Fruit fly (Drosophila melanogaster) whole organism, prepupa: Measurements from ENCODE around the gene CG4456.

Experiments used
- CG10631 ChIP-seq: fragments of 200-800 bp; sonication (Bioruptor generic); optimal IDR thresholded peaks from 2 replicates; lab custom pipeline; 2016; ENCODE audit warnings: missing biosample characterization, missing genetic modification characterization
- CG10669 ChIP-seq: fragments of 200-800 bp; sonication (Bioruptor generic); optimal IDR thresholded peaks from 3 replicates; lab custom pipeline; 2018; ENCODE audit warnings: missing biosample characterization, mild to moderate bottlenecking, missing genetic modification characterization, moderate library complexity
- CG11294 ChIP-seq: fragments of 200-800 bp; sonication (Bioruptor generic); IDR thresholded peaks from 2 replicates; pipeline ENCODE4 v1.3.6; 2022; ENCODE audit warnings: missing biosample characterization, missing genetic modification characterization
- CG11762 ChIP-seq: fragments of 200-800 bp; sonication (Bioruptor generic); optimal IDR thresholded peaks from 3 replicates; lab custom pipeline; 2016; ENCODE audit warnings: missing biosample characterization, missing genetic modification characterization; ENCODE audit not compliant: insufficient read depth
- CG11902 ChIP-seq: fragments of 200-800 bp; sonication (Bioruptor generic); optimal IDR thresholded peaks from 3 replicates; lab custom pipeline; 2016; ENCODE audit warnings: missing biosample characterization, missing genetic modification characterization
- CG15336 ChIP-seq: fragments of 200-800 bp; sonication (Bioruptor generic); IDR thresholded peaks from 2 replicates; pipeline ENCODE4 v1.3.6; 2022; ENCODE audit warnings: missing biosample characterization, missing genetic modification characterization
- CG1621 ChIP-seq: fragments of 200-800 bp; sonication (Bioruptor generic); optimal IDR thresholded peaks from 3 replicates; lab custom pipeline; 2018; ENCODE audit warnings: missing biosample characterization, mild to moderate bottlenecking, missing genetic modification characterization
- CG16779 ChIP-seq: fragments of 200-800 bp; sonication (Bioruptor generic); optimal IDR thresholded peaks from 3 replicates; lab custom pipeline; 2017; ENCODE audit warnings: missing biosample characterization, mild to moderate bottlenecking, missing genetic modification characterization
- CG3032 ChIP-seq: fragments of 200-800 bp; optimal IDR thresholded peaks from 2 replicates; lab custom pipeline; 2019; ENCODE audit warnings: missing biosample characterization, mild to moderate bottlenecking, missing genetic modification characterization, moderate library complexity
- CG31627 ChIP-seq: fragments of 200-800 bp; sonication (Bioruptor generic); optimal IDR thresholded peaks from 3 replicates; lab custom pipeline; 2016; ENCODE audit warnings: missing biosample characterization, missing genetic modification characterization
- CG3919 ChIP-seq: fragments of 200-800 bp; sonication (Bioruptor generic); optimal IDR thresholded peaks from 3 replicates; lab custom pipeline; 2016; ENCODE audit warnings: missing biosample characterization, missing genetic modification characterization
- CG6163 ChIP-seq: fragments of 200-800 bp; sonication (Bioruptor generic); IDR thresholded peaks from 3 replicates; pipeline ENCODE4 v1.3.6; 2022; ENCODE audit warnings: missing biosample characterization, missing genetic modification characterization
- CG6276 ChIP-seq: fragments of 200-800 bp; sonication (Bioruptor generic); optimal IDR thresholded peaks from 2 replicates; lab custom pipeline; 2017; ENCODE audit warnings: missing biosample characterization, mild to moderate bottlenecking, missing genetic modification characterization
- CG6808 ChIP-seq: fragments of 200-800 bp; sonication (Bioruptor generic); optimal IDR thresholded peaks from 3 replicates; lab custom pipeline; 2017; ENCODE audit warnings: missing biosample characterization, missing genetic modification characterization, mild to moderate bottlenecking, moderate library complexity, missing genetic modification reagents
- CG7368 ChIP-seq: fragments of 200-800 bp; sonication (Bioruptor generic); optimal IDR thresholded peaks from 3 replicates; lab custom pipeline; 2016; ENCODE audit warnings: missing biosample characterization, missing genetic modification characterization
- CG8119 ChIP-seq: fragments of 200-800 bp; sonication (Bioruptor generic); IDR thresholded peaks from 3 replicates; pipeline ENCODE4 v1.3.6; 2022; ENCODE audit warnings: missing biosample characterization, missing genetic modification characterization
- CG8632 ChIP-seq: fragments of 200-800 bp; sonication (Bioruptor generic); optimal IDR thresholded peaks from 3 replicates; lab custom pipeline; 2016; ENCODE audit warnings: missing biosample characterization, missing genetic modification characterization
- CG9139 ChIP-seq: fragments of 200-800 bp; sonication (Bioruptor generic); optimal IDR thresholded peaks from 3 replicates; lab custom pipeline; 2017; ENCODE audit warnings: missing biosample characterization, mild to moderate bottlenecking, missing genetic modification characterization
- Eip75B ChIP-seq: fragments of 200-800 bp; sonication (Bioruptor generic); optimal IDR thresholded peaks from 3 replicates; lab custom pipeline; 2016; ENCODE audit warnings: missing biosample characterization, missing genetic modification characterization
- Eip78C ChIP-seq: fragments of 200-800 bp; sonication (Bioruptor generic); peaks from one replicate; lab custom pipeline; 2016; ENCODE audit warnings: missing biosample characterization, missing genetic modification characterization
- Eip93F ChIP-seq: fragments of 200-800 bp; sonication (Bioruptor generic); optimal IDR thresholded peaks from 2 replicates; lab custom pipeline; 2016; ENCODE audit warnings: missing biosample characterization, mild to moderate bottlenecking, missing genetic modification characterization
- Ets96B ChIP-seq: fragments of 200-800 bp; optimal IDR thresholded peaks from 2 replicates; lab custom pipeline; 2019; ENCODE audit warnings: missing biosample characterization, mild to moderate bottlenecking, missing genetic modification characterization, moderate library complexity
- Gug ChIP-seq: fragments of 200-800 bp; sonication (Bioruptor generic); IDR thresholded peaks from 2 replicates; pipeline ENCODE4 v1.3.6; 2022; ENCODE audit warnings: missing biosample characterization, missing genetic modification characterization
- Hr38 ChIP-seq: sonication (Bioruptor generic); optimal IDR thresholded peaks from 2 replicates; lab custom pipeline; 2016; ENCODE audit warnings: missing biosample characterization, missing genetic modification characterization
- Hr39 ChIP-seq: fragments of 200-800 bp; sonication (Bioruptor generic); optimal IDR thresholded peaks from 2 replicates; lab custom pipeline; 2016; ENCODE audit warnings: missing biosample characterization, missing genetic modification characterization
- Hr4 ChIP-seq: fragments of 200-800 bp; sonication (Bioruptor generic); optimal IDR thresholded peaks from 3 replicates; lab custom pipeline; 2016; ENCODE audit warnings: missing biosample characterization, missing genetic modification characterization
- OdsH ChIP-seq: fragments of 200-800 bp; sonication (Bioruptor generic); optimal IDR thresholded peaks from 3 replicates; lab custom pipeline; 2016; ENCODE audit warnings: missing biosample characterization, missing genetic modification characterization
- Sox102F ChIP-seq: fragments of 200-800 bp; sonication (Bioruptor generic); optimal IDR thresholded peaks from 2 replicates; lab custom pipeline; 2016; ENCODE audit warnings: missing biosample characterization, mild to moderate bottlenecking, missing genetic modification characterization
- Sox14 ChIP-seq: fragments of 200-800 bp; sonication (Bioruptor generic); optimal IDR thresholded peaks from 3 replicates; lab custom pipeline; 2016; ENCODE audit warnings: missing biosample characterization, missing genetic modification characterization
- Sox15 ChIP-seq: fragments of 200-800 bp; sonication (Bioruptor generic); optimal IDR thresholded peaks from 3 replicates; lab custom pipeline; 2016; ENCODE audit warnings: missing biosample characterization, missing genetic modification characterization
- achi ChIP-seq: fragments of 200-800 bp; sonication (Bioruptor generic); optimal IDR thresholded peaks from 3 replicates; lab custom pipeline; 2016; ENCODE audit warnings: missing biosample characterization, missing genetic modification characterization
- acj6 ChIP-seq: fragments of 200-800 bp; sonication (Bioruptor generic); optimal IDR thresholded peaks from 3 replicates; lab custom pipeline; 2016; ENCODE audit warnings: missing biosample characterization, missing genetic modification characterization
- dac ChIP-seq: fragments of 200-800 bp; sonication (Bioruptor generic); optimal IDR thresholded peaks from 2 replicates; lab custom pipeline; 2017; ENCODE audit warnings: missing biosample characterization, mild to moderate bottlenecking, missing genetic modification characterization
- dsx ChIP-seq: fragments of 200-800 bp; optimal IDR thresholded peaks from 3 replicates; lab custom pipeline; 2019; ENCODE audit warnings: missing biosample characterization, mild to moderate bottlenecking, missing genetic modification characterization, moderate library complexity; ENCODE audit not compliant: poor library complexity, severe bottlenecking
- esn ChIP-seq: fragments of 200-800 bp; sonication (Bioruptor generic); optimal IDR thresholded peaks from 2 replicates; lab custom pipeline; 2016; ENCODE audit warnings: missing biosample characterization, mild to moderate bottlenecking, missing genetic modification characterization, moderate library complexity
- fd59A ChIP-seq: fragments of 200-800 bp; sonication (Bioruptor generic); optimal IDR thresholded peaks from 2 replicates; lab custom pipeline; 2017; ENCODE audit warnings: missing biosample characterization, mild to moderate bottlenecking, missing genetic modification characterization, missing genetic modification reagents
- fkh ChIP-seq: fragments of 200-800 bp; sonication (Bioruptor generic); optimal IDR thresholded peaks from 3 replicates; lab custom pipeline; 2017; ENCODE audit warnings: missing biosample characterization, mild to moderate bottlenecking, missing genetic modification characterization, moderate library complexity
- lz ChIP-seq: fragments of 200-800 bp; sonication (Bioruptor generic); optimal IDR thresholded peaks from 3 replicates; lab custom pipeline; 2016; ENCODE audit warnings: missing biosample characterization, missing genetic modification characterization
- net ChIP-seq: fragments of 200-800 bp; sonication (Bioruptor generic); optimal IDR thresholded peaks from 3 replicates; lab custom pipeline; 2016; ENCODE audit warnings: missing biosample characterization, missing genetic modification characterization
- pdm3 ChIP-seq: fragments of 200-800 bp; sonication (Bioruptor generic); optimal IDR thresholded peaks from 3 replicates; lab custom pipeline; 2016; ENCODE audit warnings: missing biosample characterization, missing genetic modification characterization
- salr ChIP-seq, 2 experiments: fragments of 200-800 bp; sonication (Bioruptor generic); optimal IDR thresholded peaks; 3 replicates each; lab custom pipeline; 2016 to 2018; ENCODE audit warnings: missing biosample characterization in 2 of 2, missing genetic modification characterization in 2 of 2, mild to moderate bottlenecking in 1 of 2
- spab ChIP-seq: fragments of 200-800 bp; sonication (Bioruptor generic); optimal IDR thresholded peaks from 2 replicates; lab custom pipeline; 2017; ENCODE audit warnings: missing biosample characterization, mild to moderate bottlenecking, missing genetic modification characterization, missing genetic modification reagents
- ss ChIP-seq, 2 experiments: fragments of 200-800 bp; sonication (Bioruptor generic); optimal IDR thresholded peaks; 2 replicates in 1 of 2; 3 replicates in 1 of 2; lab custom pipeline; 2017 to 2018; ENCODE audit warnings: mild to moderate bottlenecking in 2 of 2, missing biosample characterization in 2 of 2, missing genetic modification characterization in 2 of 2, moderate library complexity in 1 of 2
- svp ChIP-seq: fragments of 200-800 bp; sonication (Bioruptor generic); peaks from one replicate; lab custom pipeline; 2016; ENCODE audit warnings: missing biosample characterization, missing genetic modification characterization
- topi ChIP-seq: fragments of 200-800 bp; sonication (Bioruptor generic); optimal IDR thresholded peaks from 3 replicates; lab custom pipeline; 2016; ENCODE audit warnings: missing biosample characterization, missing genetic modification characterization
- vri ChIP-seq: fragments of 200-800 bp; sonication (Bioruptor generic); optimal IDR thresholded peaks from 3 replicates; lab custom pipeline; 2016; ENCODE audit warnings: missing biosample characterization, mild to moderate bottlenecking, missing genetic modification characterization

The CG4456 gene

dm6 chr3L:9396038-9396437 is 23.5 kb downstream of the CG4456 start:
- no peak for TF ChIP-seq svp
- TF ChIP-seq CG9139 (GFP tag; lab: Kevin White, UChicago) = no peak
- TF ChIP-seq Eip78C (GFP tag; lab: Kevin White, UChicago) = peak; percentile 29
- TF ChIP-seq salr (GFP tag; optimal IDR thresholded peaks at IDR 0.05; lab: Kevin White, UChicago) = no peak
- no peak for TF ChIP-seq Sox15 (GFP tag; lab: Kevin White, UChicago)

- TF ChIP-seq CG1621 (peak; percentile 76), Sox14 (GFP tag; lab: Kevin White, UChicago) (peak; percentile 21), fd59A (no peak), OdsH (no peak), ss (GFP tag; optimal IDR thresholded peaks at IDR 0.05; lab: Kevin White, UChicago) (peak in 1 of 2 experiments; percentile 19), CG10631 (GFP tag; lab: Kevin White, UChicago) (no peak), svp (peak; percentile 40)
- TF ChIP-seq, all 60 proteins: peak for 4
Observed at dm6 chr3L:9396704-9397103, 24.2 kb downstream of the CG4456 start.

- no peak for TF ChIP-seq pdm3
- peak; percentile 52 for TF ChIP-seq CG6808 (GFP tag; lab: Kevin White, UChicago)
- peak; percentile 40 for TF ChIP-seq vri (GFP tag; lab: Kevin White, UChicago)
- no peak for TF ChIP-seq topi (GFP tag; lab: Kevin White, UChicago)
- TF ChIP-seq CG15336 (GFP tag; lab: Robert Waterston, UW) = no peak
- TF ChIP-seq CG16779 (tag; lab: Kevin White, UChicago) = peak; percentile 4
- TF ChIP-seq lz = no peak
- TF ChIP-seq CG9139 (GFP tag; lab: Kevin White, UChicago) = no peak
- TF ChIP-seq CG1621 = no peak
- 0 out of 3 replicates have a peak, but pooled peaks have one; percentile 22 for TF ChIP-seq CG8119
- TF ChIP-seq CG7368 (GFP tag; lab: Kevin White, UChicago) = peak; percentile 1
- TF ChIP-seq CG3032 (tag; lab: Kevin White, UChicago) = no peak
- TF ChIP-seq CG11762 (GFP tag; lab: Kevin White, UChicago) = no peak
- no peak for TF ChIP-seq Hr4
- TF ChIP-seq Hr39 (GFP tag; lab: Kevin White, UChicago) = no peak
- peak; percentile 9 for TF ChIP-seq esn (GFP tag; lab: Kevin White, UChicago)
- peak; percentile 4 for TF ChIP-seq OdsH
- TF ChIP-seq dsx (GFP tag; lab: Kevin White, UChicago) = no peak
- TF ChIP-seq Sox102F (GFP tag; lab: Kevin White, UChicago) = no peak
- no peak for TF ChIP-seq salr (GFP tag; optimal IDR thresholded peaks at IDR 0.05; lab: Kevin White, UChicago)
- no peak for TF ChIP-seq CG11902 (GFP tag; lab: Kevin White, UChicago)
- TF ChIP-seq dac = no peak
- TF ChIP-seq Hr38 = no peak
- TF ChIP-seq Eip75B (GFP tag; lab: Kevin White, UChicago) = no peak
- peak; percentile 45 for TF ChIP-seq svp
- TF ChIP-seq Gug = no peak
- TF ChIP-seq Eip78C (GFP tag; lab: Kevin White, UChicago) = peak; percentile 25
- no peak for TF ChIP-seq CG8632 (GFP tag; lab: Kevin White, UChicago)
- TF ChIP-seq CG6276 (GFP tag; lab: Kevin White, UChicago) = no peak
- TF ChIP-seq spab (GFP tag; lab: Kevin White, UChicago) = peak; percentile 23
- no peak for TF ChIP-seq net (GFP tag; lab: Kevin White, UChicago)
- TF ChIP-seq Eip93F = no peak
- TF ChIP-seq CG10631 (GFP tag; lab: Kevin White, UChicago) = peak; percentile 16
- TF ChIP-seq CG11294 (GFP tag; lab: Robert Waterston, UW) = no peak
- no peak for TF ChIP-seq CG3919 (GFP tag; lab: Kevin White, UChicago)
- no peak for TF ChIP-seq CG10669 (GFP tag; lab: Kevin White, UChicago)
- TF ChIP-seq achi = no peak
- no peak for TF ChIP-seq Ets96B
- TF ChIP-seq CG31627 (GFP tag; lab: Kevin White, UChicago) = no peak
- no peak for TF ChIP-seq acj6
- peak; percentile 93 for TF ChIP-seq fkh
- peak; percentile 57; the same call in 2 of the 3 replicates for TF ChIP-seq CG6163 (GFP tag; lab: Robert Waterston, UW)
Observed at dm6 chr3L:9397156-9397555, 24.6 kb downstream of the CG4456 start.
